Fruit fly (Drosophila melanogaster) whole organism, pupa: ENCODE data around the gene CG17544.

Experiments
- CG10348 ChIP-seq: fragments of 200-800 bp; sonication (Bioruptor generic); IDR thresholded peaks from 2 replicates; pipeline ENCODE4 v1.3.6; 2022; ENCODE audit warnings: missing biosample characterization, missing genetic modification characterization
- CG12605 ChIP-seq: fragments of 200-800 bp; sonication (Bioruptor generic); IDR thresholded peaks from 2 replicates; pipeline ENCODE4 v1.3.6; 2022; ENCODE audit warnings: missing biosample characterization, missing genetic modification characterization
- CG13204 ChIP-seq: fragments of 200-800 bp; sonication (Bioruptor generic); optimal IDR thresholded peaks from 2 replicates; lab custom pipeline; 2018; ENCODE audit warnings: missing biosample characterization, mild to moderate bottlenecking, missing genetic modification characterization, moderate library complexity
- CG14655 ChIP-seq: fragments of 200-800 bp; sonication (Bioruptor generic); optimal IDR thresholded peaks from 3 replicates; lab custom pipeline; 2017; ENCODE audit warnings: mild to moderate bottlenecking, missing biosample characterization, missing genetic modification reagents, missing genetic modification characterization
- CG15710 ChIP-seq: fragments of 200-800 bp; sonication (Bioruptor generic); optimal IDR thresholded peaks from 2 replicates; lab custom pipeline; 2018; ENCODE audit warnings: missing biosample characterization, mild to moderate bottlenecking, missing genetic modification characterization, moderate library complexity
- CG17806 ChIP-seq: fragments of 200-800 bp; sonication (Bioruptor generic); optimal IDR thresholded peaks from 2 replicates; lab custom pipeline; 2018; ENCODE audit warnings: missing biosample characterization, mild to moderate bottlenecking, missing genetic modification characterization, moderate library complexity
- CG32121 ChIP-seq: fragments of 200-800 bp; sonication (Bioruptor generic); IDR thresholded peaks from 2 replicates; pipeline ENCODE4 v1.3.6; 2022; ENCODE audit warnings: missing biosample characterization, missing genetic modification characterization
- CG34367 ChIP-seq: fragments of 200-800 bp; sonication (Bioruptor generic); optimal IDR thresholded peaks from 2 replicates; lab custom pipeline; 2018; ENCODE audit warnings: missing biosample characterization, mild to moderate bottlenecking, missing genetic modification characterization
- CG4496 ChIP-seq: fragments of 200-800 bp; sonication (Bioruptor generic); IDR thresholded peaks from 3 replicates; pipeline ENCODE4 v1.3.6; 2022; ENCODE audit warnings: missing biosample characterization, missing genetic modification characterization
- CG8159 ChIP-seq: fragments of 200-800 bp; sonication (Bioruptor generic); optimal IDR thresholded peaks from 3 replicates; lab custom pipeline; 2018; ENCODE audit warnings: missing biosample characterization, mild to moderate bottlenecking, missing genetic modification characterization, moderate library complexity
- CG8301 ChIP-seq: fragments of 200-800 bp; sonication (Bioruptor generic); optimal IDR thresholded peaks from 2 replicates; lab custom pipeline; 2018; ENCODE audit warnings: missing biosample characterization, mild to moderate bottlenecking, missing genetic modification characterization
- CG9948 ChIP-seq: fragments of 200-800 bp; sonication (Bioruptor generic); optimal IDR thresholded peaks from 2 replicates; lab custom pipeline; 2018; ENCODE audit warnings: missing biosample characterization, mild to moderate bottlenecking, missing genetic modification characterization, moderate library complexity
- D1 ChIP-seq: fragments of 200-800 bp; sonication (Bioruptor generic); optimal IDR thresholded peaks from 2 replicates; lab custom pipeline; 2018; ENCODE audit warnings: missing biosample characterization, mild to moderate bottlenecking, missing genetic modification characterization, moderate library complexity
- EcR ChIP-seq: fragments of 200-800 bp; sonication (Bioruptor generic); optimal IDR thresholded peaks from 3 replicates; lab custom pipeline; 2019; ENCODE audit warnings: missing biosample characterization, missing genetic modification characterization, mild to moderate bottlenecking, moderate library complexity, missing genetic modification reagents
- Ets98B ChIP-seq: fragments of 200-800 bp; sonication (Bioruptor generic); IDR thresholded peaks from 2 replicates; pipeline ENCODE4 v1.3.6; 2022; ENCODE audit warnings: missing biosample characterization, missing genetic modification characterization
- Pif1A ChIP-seq: fragments of 200-800 bp; sonication (Bioruptor generic); optimal IDR thresholded peaks from 3 replicates; lab custom pipeline; 2016; ENCODE audit warnings: missing biosample characterization, missing genetic modification characterization
- Pif1B ChIP-seq: fragments of 200-800 bp; sonication (Bioruptor generic); optimal IDR thresholded peaks from 3 replicates; lab custom pipeline; 2016; ENCODE audit warnings: missing biosample characterization, missing genetic modification characterization
- Snoo ChIP-seq: fragments of 200-800 bp; sonication (Bioruptor generic); optimal IDR thresholded peaks from 3 replicates; lab custom pipeline; 2017; ENCODE audit warnings: missing biosample characterization, mild to moderate bottlenecking, missing genetic modification characterization, inconsistent platforms
- fd96Ca ChIP-seq: fragments of 200-800 bp; sonication (Bioruptor generic); IDR thresholded peaks from 3 replicates; pipeline ENCODE4 v1.3.6; 2022; ENCODE audit warnings: missing biosample characterization, missing genetic modification characterization
- gl ChIP-seq: fragments of 200-800 bp; sonication (Bioruptor generic); optimal IDR thresholded peaks from 2 replicates; lab custom pipeline; 2018; ENCODE audit warnings: missing biosample characterization, mild to moderate bottlenecking, missing genetic modification characterization
- rn ChIP-seq: fragments of 200-800 bp; sonication (Bioruptor generic); IDR thresholded peaks from 2 replicates; pipeline ENCODE4 v1.3.6; 2022; ENCODE audit warnings: missing biosample characterization, missing genetic modification characterization

CG17544 gene

dm6 chr2L:19358017-19358471 is 40.2 kb downstream of the CG17544 start:
- TF ChIP-seq CG15710 (peak; percentile 93), Snoo (tag; lab: Kevin White, UChicago) (peak; percentile 59), D1 (tag; lab: Kevin White, UChicago) (peak; percentile 76), CG32121 (GFP tag; lab: Robert Waterston, UW) (peak; percentile 95), CG8301 (tag; lab: Kevin White, UChicago) (peak; percentile 88), Pif1B (GFP tag; lab: Kevin White, UChicago) (peak; percentile 92), CG12605 (GFP tag; lab: Robert Waterston, UW) (peak; percentile 92), gl (peak; percentile 80), Pif1A (GFP tag; lab: Kevin White, UChicago) (peak; percentile 94), CG14655 (peak; percentile 91), rn (peak; percentile 87), Ets98B (GFP tag; lab: Robert Waterston, UW) (peak; percentile 95), CG4496 (peak; percentile 95), CG9948 (peak; percentile 92), CG13204 (GFP tag; lab: Kevin White, UChicago) (peak; percentile 74), fd96Ca (peak; percentile 96), CG10348 (GFP tag; lab: Robert Waterston, UW) (peak; percentile 61), CG34367 (tag; lab: Kevin White, UChicago) (peak; percentile 92), EcR (peak; percentile 39), CG17806 (tag; lab: Kevin White, UChicago) (peak; percentile 94), CG8159 (tag; lab: Kevin White, UChicago) (peak; percentile 92)

dm6 chr2L:19342767-19343166 is 55.5 kb downstream of the CG17544 start:
- TF ChIP-seq Pif1A (GFP tag; lab: Kevin White, UChicago) (peak; percentile 19), EcR (peak; percentile 9), CG17806 (tag; lab: Kevin White, UChicago) (peak; percentile 39), CG8301 (tag; lab: Kevin White, UChicago) (peak; percentile 32), CG14655 (peak; percentile 54), CG9948 (peak; percentile 23), CG15710 (peak; percentile 24), CG8159 (tag; lab: Kevin White, UChicago) (peak; percentile 58), gl (no peak), D1 (tag; lab: Kevin White, UChicago) (no peak)

- TF ChIP-seq Snoo (tag; lab: Kevin White, UChicago) (no peak), CG4496 (peak; percentile 92), CG10348 (GFP tag; lab: Robert Waterston, UW) (no peak), rn (peak; percentile 80), CG34367 (tag; lab: Kevin White, UChicago) (peak; percentile 97), fd96Ca (peak; percentile 83), Pif1A (GFP tag; lab: Kevin White, UChicago) (peak; percentile 90), D1 (tag; lab: Kevin White, UChicago) (peak; percentile 86), gl (peak; percentile 93), CG13204 (GFP tag; lab: Kevin White, UChicago) (peak; percentile 86), CG15710 (peak; percentile 94), CG8159 (tag; lab: Kevin White, UChicago) (peak; percentile 94), CG32121 (GFP tag; lab: Robert Waterston, UW) (peak; percentile 71), Ets98B (GFP tag; lab: Robert Waterston, UW) (peak; percentile 86), CG14655 (peak; percentile 91), CG9948 (peak; percentile 96), CG12605 (GFP tag; lab: Robert Waterston, UW) (peak; percentile 78), EcR (no peak), Pif1B (GFP tag; lab: Kevin White, UChicago) (peak; percentile 78), CG17806 (tag; lab: Kevin White, UChicago) (peak; percentile 97), CG8301 (tag; lab: Kevin White, UChicago) (peak; percentile 89)
Measured at dm6 chr2L:19342018-19342417, 56.3 kb downstream of the CG17544 start.

dm6 chr2L:19341074-19341806 is 57.1 kb downstream of the CG17544 start:
- TF ChIP-seq CG15710 = no peak
- no peak for TF ChIP-seq rn
- no peak for TF ChIP-seq CG8159 (tag; lab: Kevin White, UChicago)
- TF ChIP-seq D1 (tag; lab: Kevin White, UChicago) = no peak
- no peak for TF ChIP-seq CG17806 (tag; lab: Kevin White, UChicago)
- TF ChIP-seq Ets98B (GFP tag; lab: Robert Waterston, UW) = no peak
- TF ChIP-seq CG34367 (tag; lab: Kevin White, UChicago) = no peak
- no peak for TF ChIP-seq fd96Ca
- no peak for TF ChIP-seq gl
- no peak for TF ChIP-seq Pif1B (GFP tag; lab: Kevin White, UChicago)
- TF ChIP-seq CG9948 = no peak
- TF ChIP-seq CG8301 (tag; lab: Kevin White, UChicago) = no peak
- TF ChIP-seq CG32121 (GFP tag; lab: Robert Waterston, UW) = no peak
- TF ChIP-seq Snoo (tag; lab: Kevin White, UChicago) = no peak
